Fruit fly (Drosophila melanogaster): ENCODE measurements around the gene ninaA.

ninaA gene

DNA sequence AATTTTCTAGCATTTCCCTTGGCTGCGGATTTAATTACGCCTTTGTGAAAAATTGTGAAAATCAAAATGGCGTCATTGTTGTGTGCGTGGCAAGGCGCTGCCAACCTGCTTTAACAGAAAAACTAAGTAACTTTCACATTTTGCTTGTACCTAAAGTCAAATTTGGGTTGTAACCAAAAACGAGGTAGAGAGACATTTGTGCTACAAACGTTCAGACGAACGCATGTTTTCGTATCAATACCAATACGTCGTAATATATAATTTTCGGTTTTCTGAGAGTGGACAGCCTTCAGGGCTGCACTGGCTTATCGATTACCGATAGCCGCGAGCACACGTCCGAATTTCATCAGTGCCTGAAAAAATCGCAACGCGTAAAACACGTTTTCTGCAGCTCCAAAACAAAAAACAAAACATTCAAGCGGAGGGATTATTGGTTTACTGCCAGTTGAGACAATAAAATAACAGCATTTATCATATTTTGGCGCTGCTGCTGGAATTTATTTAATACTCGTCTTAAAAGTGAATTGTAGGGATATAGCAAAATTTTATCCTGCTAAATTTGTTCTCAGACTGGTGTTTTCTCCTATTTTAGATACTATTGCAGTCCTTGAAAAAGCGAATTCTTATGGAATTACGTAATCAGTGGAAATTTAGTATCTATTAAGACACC, 6.2 kb upstream of the ninaA start (continued):
- TF ChIP-seq CG11695 (GFP tag; IDR thresholded peaks at IDR 0.05) (peak; percentile 54; the same call in 2 of the 3 replicates), CG32772 (GFP tag; IDR thresholded peaks at IDR 0.05) (peak; percentile 49; the same call in 1 of the 2 replicates), ap (GFP tag; IDR thresholded peaks at IDR 0.05) (peak; percentile 46), CG2202 (tag; optimal IDR thresholded peaks at IDR 0.05) (peak; percentile 5), CG14441 (GFP tag; IDR thresholded peaks at IDR 0.05) (peak; percentile 74), Jarid2 (GFP tag; optimal IDR thresholded peaks at IDR 0.05) (no peak), CG18262 (tag; optimal IDR thresholded peaks at IDR 0.05) (peak; percentile 43), ssp (GFP tag; IDR thresholded peaks at IDR 0.05) (no peak; the same call in 1 of the 2 replicates), CG9727 (GFP tag; optimal IDR thresholded peaks at IDR 0.05) (peak; percentile 60), CG31441 (GFP tag; IDR thresholded peaks at IDR 0.05) (peak; percentile 47), sna (GFP tag; IDR thresholded peaks at IDR 0.05; ENCODE audit: partially characterized antibody) (0 out of 2 replicates have a peak, but pooled peaks have one; percentile 26), kay (GFP tag; optimal IDR thresholded peaks at IDR 0.05) (peak; percentile 48), dimm (GFP tag; IDR thresholded peaks at IDR 0.05) (no peak), Hmr (GFP tag; optimal IDR thresholded peaks at IDR 0.05) (peak; percentile 50), luna (GFP tag; optimal IDR thresholded peaks at IDR 0.05) (peak; percentile 76), rib (GFP tag; IDR thresholded peaks at IDR 0.05) (peak; percentile 48; the same call in 1 of the 2 replicates), CG12744 (GFP tag; optimal IDR thresholded peaks at IDR 0.05) (peak; percentile 8), Ets65A (GFP tag) (peak; percentile 94), sug (tag; optimal IDR thresholded peaks at IDR 0.05) (peak; percentile 65), insv (GFP tag; optimal IDR thresholded peaks at IDR 0.05) (no peak), TFAM (GFP tag; optimal IDR thresholded peaks at IDR 0.05) (no peak), dan (GFP tag; IDR thresholded peaks at IDR 0.05) (no peak), CTCF (GFP tag; optimal IDR thresholded peaks at IDR 0.05) (no peak), Antp (GFP tag; optimal IDR thresholded peaks at IDR 0.05) (peak; percentile 76), bab2 (GFP tag; optimal IDR thresholded peaks at IDR 0.05) (peak; percentile 79), tgo (GFP tag; IDR thresholded peaks at IDR 0.05) (peak; percentile 66; the same call in 2 of the 3 replicates), bbx (GFP tag; IDR thresholded peaks at IDR 0.05; ENCODE audit: partially characterized antibody) (no peak; the same call in 1 of the 2 replicates), CG1602 (GFP tag; optimal IDR thresholded peaks at IDR 0.05) (peak; percentile 69), Nf-YB (GFP tag; optimal IDR thresholded peaks at IDR 0.05) (no peak), CG8478 (optimal IDR thresholded peaks at IDR 0.05) (no peak), vfl (GFP tag; optimal IDR thresholded peaks at IDR 0.05) (peak; percentile 48), CG4404 (GFP tag; IDR thresholded peaks at IDR 0.05) (peak; percentile 46; the same call in 1 of the 2 replicates), Mes4 (GFP tag; optimal IDR thresholded peaks at IDR 0.05) (peak; percentile 68), Xrp1 (GFP tag; IDR thresholded peaks at IDR 0.05) (peak; percentile 77), CG32767 (GFP tag; IDR thresholded peaks at IDR 0.05) (no peak; the same call in 1 of the 2 replicates), dysf (GFP tag; IDR thresholded peaks at IDR 0.05) (peak; percentile 76), jigr1 (GFP tag; IDR thresholded peaks at IDR 0.05) (no peak), CG14860 (GFP tag; IDR thresholded peaks at IDR 0.05; ENCODE audit: partially characterized antibody) (no peak), CG7963 (GFP tag; IDR thresholded peaks at IDR 0.05; ENCODE audit: partially characterized antibody) (no peak; the same call in 2 of the 3 replicates), gro (GFP tag; optimal IDR thresholded peaks at IDR 0.05) (peak; percentile 50), Scr (GFP tag; IDR thresholded peaks at IDR 0.05; ENCODE audit: partially characterized antibody) (0 out of 2 replicates have a peak, but pooled peaks have one; percentile 30), repo (GFP tag; optimal IDR thresholded peaks at IDR 0.05) (peak; percentile 78), Oli (tag; optimal IDR thresholded peaks at IDR 0.05) (peak; percentile 44), psq (GFP tag; optimal IDR thresholded peaks at IDR 0.05) (peak; percentile 40), CG6854 (GFP tag; optimal IDR thresholded peaks at IDR 0.05) (no peak), Hsf (GFP tag; optimal IDR thresholded peaks at IDR 0.05) (peak; percentile 77), wdn (GFP tag; IDR thresholded peaks at IDR 0.05) (0 out of 2 replicates have a peak, but pooled peaks have one; percentile 64), CG11560 (tag; IDR thresholded peaks at IDR 0.05) (peak; percentile 55; the same call in 2 of the 3 replicates), org-1 (GFP tag; optimal IDR thresholded peaks at IDR 0.05) (peak; percentile 59)

All from whole organism, embryonic.